Worm (Caenorhabditis elegans): ENCODE data around the gene ttll-12.

Gene ttll-12

ce11 chrII:9325555-9325954 lies 13.2 kb upstream of the ttll-12 start:
- TF ChIP-seq dox-1 (GFP tag; IDR thresholded peaks at IDR 0.05): peak; percentile 47; the same call in 1 of the 2 replicates
- TF ChIP-seq xnd-1 (tag; optimal IDR thresholded peaks at IDR 0.05): no peak
- TF ChIP-seq nhr-80 (tag; optimal IDR thresholded peaks at IDR 0.05): peak; percentile 80

DNA sequence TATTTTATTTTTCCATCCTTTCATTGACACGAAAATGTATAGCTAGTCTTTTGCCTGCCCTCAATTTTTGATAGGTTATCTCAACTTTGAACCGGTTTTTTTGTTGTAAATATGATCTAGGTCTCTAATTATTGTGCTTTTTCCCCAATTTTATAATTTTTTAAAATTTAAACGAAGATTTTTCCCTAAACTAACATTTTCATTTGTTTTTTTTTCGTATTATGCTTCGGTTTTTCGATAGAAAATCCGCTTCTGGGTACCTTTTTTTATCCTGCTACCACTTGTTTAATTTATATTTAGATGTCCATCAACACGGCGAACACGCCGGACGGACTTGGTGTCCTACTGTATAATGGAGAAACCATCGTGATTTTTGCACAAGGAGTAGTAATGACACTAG lies 9.3 kb upstream of the ttll-12 start, which contains the start of gene wbp-2:
TSS of gene wbp-2 (plus strand) at position 301 of the 400 bp plus-strand sequence.
- TF ChIP-seq nfyb-1 (GFP tag; IDR thresholded peaks at IDR 0.05) (no peak), cebp-2 (GFP tag; IDR thresholded peaks at IDR 0.05) (no peak), hmg-1.2 (GFP tag; IDR thresholded peaks at IDR 0.05) (0 out of 2 replicates have a peak, but pooled peaks have one; percentile 7)

ce11 chrII:9331343-9331742 lies 7.5 kb upstream of the ttll-12 start, which contains the start of gene eif-3.F:
Gene eif-3.F (plus strand): TSS chrII:9331643.
- TF ChIP-seq xnd-1 (tag; optimal IDR thresholded peaks at IDR 0.05) (no peak), nfya-1 (tag; optimal IDR thresholded peaks at IDR 0.05; ENCODE audit: borderline replicate concordance, insufficient read depth) (no peak), nhr-179 (tag; optimal IDR thresholded peaks at IDR 0.05) (no peak), him-1 (tag; optimal IDR thresholded peaks at IDR 0.05) (no peak)

ce11 chrII:9333034-9333433 lies 5.8 kb upstream of the ttll-12 start:
- TF ChIP-seq hmg-1.2 (GFP tag; IDR thresholded peaks at IDR 0.05) (peak; percentile 32; the same call in 1 of the 2 replicates), snpc-1.1 (tag; optimal IDR thresholded peaks at IDR 0.05; ENCODE audit: insufficient read depth) (peak; percentile 88), lin-40 (tag; optimal IDR thresholded peaks at IDR 0.05) (no peak), snpc-4 (GFP tag; optimal IDR thresholded peaks at IDR 0.05) (peak; percentile 81), snpc-4 (tag; optimal IDR thresholded peaks at IDR 0.05) (peak; percentile 5 to 80 (median 59)), attf-3 (GFP tag; conservative IDR thresholded peaks at IDR 0.05) (no peak), Y95B8A.8 (GFP tag; IDR thresholded peaks at IDR 0.05) (no peak), tbp1 (GFP tag; optimal IDR thresholded peaks at IDR 0.05) (peak; percentile 2)

ce11 chrII:9333714-9334113 lies 5.1 kb upstream of the ttll-12 start, which contains the start of gene scp-1:
Gene scp-1 (plus strand): TSS chrII:9334014.
- no peak for TF ChIP-seq ets-4 (GFP tag; optimal IDR thresholded peaks at IDR 0.05)
- no peak for TF ChIP-seq ztf-26 (tag; optimal IDR thresholded peaks at IDR 0.05)
- TF ChIP-seq pbrm-1 (GFP tag; IDR thresholded peaks at IDR 0.05): 0 out of 2 replicates have a peak, but pooled peaks have one; percentile 11
- no peak for TF ChIP-seq Y53F4B.3 (GFP tag; IDR thresholded peaks at IDR 0.05)
- no peak for TF ChIP-seq bed-2 (GFP tag; IDR thresholded peaks at IDR 0.05)
- TF ChIP-seq ama-1 (optimal IDR thresholded peaks at IDR 0.05): no peak
- no peak for TF ChIP-seq ama-1 (GFP tag; optimal IDR thresholded peaks at IDR 0.05)
- no peak for TF ChIP-seq attf-5 (GFP tag; optimal IDR thresholded peaks at IDR 0.05)
- no peak for TF ChIP-seq lir-1 (GFP tag; conservative IDR thresholded peaks at IDR 0.05)

- peak; percentile 73 for TF ChIP-seq hsf-1 (GFP tag; IDR thresholded peaks at IDR 0.05)
- no peak for TF ChIP-seq ztf-22 (GFP tag; optimal IDR thresholded peaks at IDR 0.05)
Observed at ce11 chrII:9336651-9337050, 2.1 kb upstream of the ttll-12 start.

DNA sequence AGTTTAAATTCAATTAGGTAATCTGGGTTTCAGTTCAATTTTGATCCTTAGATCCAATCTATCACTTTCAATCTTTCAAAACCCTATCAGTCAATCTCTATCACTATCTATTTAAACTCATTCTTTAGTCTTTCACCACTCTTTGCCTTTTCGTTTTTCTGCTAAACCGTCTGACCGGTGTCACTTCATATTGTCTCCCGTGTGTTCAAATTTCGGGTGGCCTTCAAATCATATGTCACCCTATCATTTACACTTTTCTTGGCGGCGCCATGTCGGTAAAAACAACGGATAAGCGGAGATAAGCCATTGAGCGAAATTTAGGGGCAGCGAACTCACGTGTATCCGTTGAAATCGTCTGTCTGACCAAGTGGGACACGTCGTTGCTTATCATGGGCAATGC lies 5.2 kb downstream of the ttll-12 start:
- TF ChIP-seq C06A6.2 (GFP tag; conservative IDR thresholded peaks at IDR 0.05) (no peak), attf-5 (GFP tag; optimal IDR thresholded peaks at IDR 0.05) (no peak), sptf-2 (GFP tag; optimal IDR thresholded peaks at IDR 0.05) (no peak), let-607 (tag; optimal IDR thresholded peaks at IDR 0.05) (no peak), nhr-27 (tag; optimal IDR thresholded peaks at IDR 0.05) (no peak), mes-4 (tag; optimal IDR thresholded peaks at IDR 0.05) (no peak), hmg-1.2 (GFP tag; IDR thresholded peaks at IDR 0.05) (no peak), ceh-100 (GFP tag; IDR thresholded peaks at IDR 0.05) (no peak), ekl-4 (GFP tag; IDR thresholded peaks at IDR 0.05) (no peak), K11D2.4 (GFP tag; IDR thresholded peaks at IDR 0.05) (no peak), nfya-2 (GFP tag; IDR thresholded peaks at IDR 0.05) (no peak), mel-28 (tag; optimal IDR thresholded peaks at IDR 0.05; ENCODE audit: borderline replicate concordance) (no peak), aptf-2 (GFP tag; conservative IDR thresholded peaks at IDR 0.05) (no peak), Y53F4B.3 (GFP tag; IDR thresholded peaks at IDR 0.05) (no peak), hrde-1 (tag; optimal IDR thresholded peaks at IDR 0.05; ENCODE audit: borderline replicate concordance) (no peak), bed-2 (GFP tag; IDR thresholded peaks at IDR 0.05) (no peak)
